Worm (Caenorhabditis elegans) whole organism, L2 larva: ENCODE measurements around the gene F46H5.4.

Experiments
- C34F6.9 ChIP-seq: fragments of 150-350 bp; optimal IDR thresholded peaks from 2 replicates; lab custom pipeline; 2014; ENCODE audit warnings: missing biosample characterization, missing genetic modification characterization
- F13H6.1 ChIP-seq: sonication (generic microtip); optimal IDR thresholded peaks from 2 replicates; lab custom pipeline; 2016; ENCODE audit warnings: missing genetic modification characterization, missing compliant biosample characterization
- Y55F3AM.14 ChIP-seq: fragments of 200-800 bp; sonication (Bioruptor generic); optimal IDR thresholded peaks from 2 replicates; lab custom pipeline; 2018; ENCODE audit warnings: mild to moderate bottlenecking, missing genetic modification characterization, missing compliant biosample characterization
- alr-1 ChIP-seq: fragments of 150-350 bp; optimal IDR thresholded peaks from 2 replicates; lab custom pipeline; 2014; ENCODE audit warnings: missing biosample characterization, missing genetic modification characterization
- aly-2 ChIP-seq: fragments of 150-350 bp; optimal IDR thresholded peaks from 2 replicates; lab custom pipeline; 2014; ENCODE audit warnings: missing biosample characterization, missing genetic modification characterization
- ama-1 ChIP-seq: fragments of 150-350 bp; optimal IDR thresholded peaks from 2 replicates; lab custom pipeline; 2018; ENCODE audit warnings: inconsistent platforms
- ceh-16 ChIP-seq: fragments of 150-350 bp; optimal IDR thresholded peaks from 2 replicates; lab custom pipeline; 2014; ENCODE audit warnings: missing biosample characterization, missing genetic modification characterization
- ceh-82 ChIP-seq: fragments of 150-350 bp; optimal IDR thresholded peaks from 2 replicates; lab custom pipeline; 2014; ENCODE audit warnings: missing biosample characterization, missing genetic modification characterization
- crh-2 ChIP-seq: sonication (generic microtip); optimal IDR thresholded peaks from 2 replicates; lab custom pipeline; 2017; ENCODE audit warnings: missing biosample characterization, missing genetic modification characterization
- dmd-4 ChIP-seq: sonication (generic microtip); optimal IDR thresholded peaks from 2 replicates; lab custom pipeline; 2017; ENCODE audit warnings: missing biosample characterization, missing genetic modification characterization
- egl-27 ChIP-seq: sonication (generic microtip); optimal IDR thresholded peaks from 3 replicates; lab custom pipeline; 2017; ENCODE audit warnings: missing biosample characterization, missing genetic modification reagents, missing genetic modification characterization
- elt-1 ChIP-seq: fragments of 150-350 bp; optimal IDR thresholded peaks from 2 replicates; lab custom pipeline; 2014; ENCODE audit warnings: missing biosample characterization, missing genetic modification characterization
- elt-3 ChIP-seq: sonication (generic microtip); optimal IDR thresholded peaks from 2 replicates; lab custom pipeline; 2017; ENCODE audit warnings: missing biosample characterization, missing genetic modification characterization
- fos-1 ChIP-seq: fragments of 150-350 bp; optimal IDR thresholded peaks from 2 replicates; lab custom pipeline; 2014; ENCODE audit warnings: missing biosample characterization, missing genetic modification characterization
- gmeb-1 ChIP-seq: fragments of 150-350 bp; optimal IDR thresholded peaks from 2 replicates; lab custom pipeline; 2014; ENCODE audit warnings: missing biosample characterization, missing genetic modification characterization
- lin-11 ChIP-seq: fragments of 150-350 bp; sonication (generic microtip); optimal IDR thresholded peaks from 2 replicates; lab custom pipeline; 2014; ENCODE audit warnings: missing biosample characterization, missing genetic modification characterization, inconsistent platforms, mixed read lengths
- lin-13 ChIP-seq: fragments of 150-350 bp; optimal IDR thresholded peaks from 2 replicates; lab custom pipeline; 2014; ENCODE audit warnings: missing biosample characterization, missing genetic modification reagents, missing genetic modification characterization
- lin-39 ChIP-seq: fragments of 150-350 bp; optimal IDR thresholded peaks from 2 replicates; lab custom pipeline; 2014; ENCODE audit warnings: missing biosample characterization, missing genetic modification reagents, missing genetic modification characterization
- lsy-2 ChIP-seq, 2 experiments: fragments of 150-350 bp in 1 of 2; sonication (generic microtip) in 1 of 2; optimal IDR thresholded peaks; 2 replicates each; lab custom pipeline; 2014 to 2017; ENCODE audit warnings: missing biosample characterization in 2 of 2, missing genetic modification characterization in 2 of 2
- mab-5 ChIP-seq: fragments of 150-350 bp; optimal IDR thresholded peaks from 2 replicates; lab custom pipeline; 2014; ENCODE audit warnings: missing biosample characterization, missing genetic modification characterization
- mdl-1 ChIP-seq, 2 experiments: fragments of 150-350 bp in 1 of 2; sonication (generic microtip) in 1 of 2; optimal IDR thresholded peaks; 2 replicates each; lab custom pipeline; 2017; ENCODE audit warnings: missing biosample characterization in 2 of 2, missing genetic modification characterization in 2 of 2
- nhr-10 ChIP-seq: sonication (generic microtip); optimal IDR thresholded peaks from 2 replicates; lab custom pipeline; 2017; ENCODE audit warnings: missing biosample characterization, missing genetic modification characterization
- nhr-11 ChIP-seq: fragments of 150-350 bp; optimal IDR thresholded peaks from 2 replicates; lab custom pipeline; 2014; ENCODE audit warnings: missing biosample characterization, missing genetic modification characterization
- nhr-12 ChIP-seq: fragments of 150-350 bp; optimal IDR thresholded peaks from 2 replicates; lab custom pipeline; 2014; ENCODE audit warnings: missing biosample characterization, missing genetic modification characterization
- nhr-129 ChIP-seq: fragments of 150-350 bp; optimal IDR thresholded peaks from 2 replicates; lab custom pipeline; 2014; ENCODE audit warnings: missing biosample characterization, missing genetic modification characterization
- nhr-21 ChIP-seq: fragments of 150-350 bp; optimal IDR thresholded peaks from 2 replicates; lab custom pipeline; 2014; ENCODE audit warnings: missing biosample characterization, missing genetic modification characterization
- nhr-23 ChIP-seq: fragments of 150-350 bp; optimal IDR thresholded peaks from 2 replicates; lab custom pipeline; 2014; ENCODE audit warnings: missing biosample characterization, missing genetic modification reagents, missing genetic modification characterization
- nhr-237 ChIP-seq: fragments of 150-350 bp; optimal IDR thresholded peaks from 2 replicates; lab custom pipeline; 2014; ENCODE audit warnings: missing biosample characterization, missing genetic modification characterization
- nhr-6 ChIP-seq: fragments of 150-350 bp; optimal IDR thresholded peaks from 2 replicates; lab custom pipeline; 2014; ENCODE audit warnings: missing biosample characterization, missing genetic modification characterization
- nhr-77 ChIP-seq: fragments of 150-350 bp; optimal IDR thresholded peaks from 2 replicates; lab custom pipeline; 2014; ENCODE audit warnings: missing biosample characterization, missing genetic modification characterization
- peb-1 ChIP-seq: fragments of 150-350 bp; optimal IDR thresholded peaks from 2 replicates; lab custom pipeline; 2014; ENCODE audit warnings: missing biosample characterization, missing genetic modification characterization
- skn-1 ChIP-seq: sonication (generic microtip); optimal IDR thresholded peaks from 2 replicates; lab custom pipeline; 2017; ENCODE audit warnings: missing biosample characterization, missing genetic modification characterization
- sma-3 ChIP-seq: sonication (generic microtip); optimal IDR thresholded peaks from 2 replicates; lab custom pipeline; 2016; ENCODE audit warnings: missing genetic modification reagents, missing genetic modification characterization, missing compliant biosample characterization
- sma-9 ChIP-seq, 2 experiments: fragments of 150-350 bp in 1 of 2; sonication (generic microtip) in 1 of 2; optimal IDR thresholded peaks; 2 replicates each; lab custom pipeline; 2014 to 2016; ENCODE audit warnings: missing genetic modification characterization in 2 of 2, mild to moderate bottlenecking in 1 of 2, missing biosample characterization in 1 of 2, missing compliant biosample characterization in 1 of 2, missing genetic modification reagents in 1 of 2, moderate library complexity in 1 of 2
- snpc-4 ChIP-seq: fragments of 150-350 bp; optimal IDR thresholded peaks from 2 replicates; lab custom pipeline; 2014; ENCODE audit warnings: missing biosample characterization, missing genetic modification characterization
- unc-39 ChIP-seq: fragments of 150-350 bp; optimal IDR thresholded peaks from 2 replicates; lab custom pipeline; 2014; ENCODE audit warnings: missing biosample characterization, missing genetic modification characterization
- unc-55 ChIP-seq: fragments of 150-350 bp; sonication (generic microtip); optimal IDR thresholded peaks from 3 replicates; lab custom pipeline; 2014; ENCODE audit warnings: missing biosample characterization, missing genetic modification reagents, missing genetic modification characterization
- unc-62 ChIP-seq: fragments of 150-350 bp; optimal IDR thresholded peaks from 2 replicates; lab custom pipeline; 2014; ENCODE audit warnings: missing biosample characterization, missing genetic modification reagents, missing genetic modification characterization
- zag-1 ChIP-seq: fragments of 150-350 bp; optimal IDR thresholded peaks from 2 replicates; lab custom pipeline; 2014; ENCODE audit warnings: missing biosample characterization, missing genetic modification characterization
- ztf-1 ChIP-seq: fragments of 200-800 bp; sonication (Bioruptor generic); conservative IDR thresholded peaks from 2 replicates; pipeline ENCODE4 v1.3.6; 2022; ENCODE audit warnings: missing genetic modification characterization, missing compliant biosample characterization
- ztf-11 ChIP-seq: sonication (generic microtip); optimal IDR thresholded peaks from 2 replicates; lab custom pipeline; 2017; ENCODE audit warnings: missing biosample characterization, missing genetic modification characterization
- ztf-4 ChIP-seq: fragments of 150-350 bp; optimal IDR thresholded peaks from 2 replicates; lab custom pipeline; 2014; ENCODE audit warnings: missing biosample characterization, missing genetic modification characterization

F46H5.4 gene

DNA sequence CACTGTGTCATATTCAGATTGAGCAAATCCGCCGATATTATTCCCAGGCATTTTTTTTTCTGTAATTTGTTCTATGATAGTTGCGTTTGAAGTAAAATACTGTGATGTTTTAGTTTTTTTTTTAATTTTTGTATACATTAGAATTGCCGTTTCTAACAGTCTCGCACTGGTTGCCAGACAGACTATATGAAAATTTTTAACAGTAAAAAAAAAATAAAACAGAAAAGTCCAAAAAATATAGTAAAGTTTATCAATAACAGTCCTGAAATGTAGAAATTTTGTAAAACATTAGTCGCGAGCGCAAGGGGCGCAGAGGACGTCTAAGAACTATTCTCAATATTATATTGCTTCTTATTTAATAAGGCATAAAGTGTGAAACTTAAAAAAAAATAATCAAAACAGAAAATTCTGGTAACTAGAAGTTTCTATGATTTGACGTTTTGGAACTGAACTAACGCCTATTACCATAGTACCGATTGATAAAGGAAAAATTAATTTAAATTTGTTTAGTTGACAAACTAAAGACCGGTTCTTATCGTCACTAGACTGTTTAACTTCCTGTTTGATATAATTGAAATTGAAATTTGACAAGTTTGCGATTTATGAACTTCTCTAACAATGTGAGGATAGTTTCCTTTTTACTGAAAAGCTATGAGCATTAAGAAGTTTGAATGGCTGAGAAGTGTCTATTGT lies 6.1 kb upstream of the F46H5.4 start, which contains the start of gene lact-1:
TSS of gene lact-1 (minus strand) at position 51 of the 693 bp plus-strand sequence.
- TF ChIP-seq fos-1 (tag; lab: Kevin White, UChicago) (peak; percentile 0), aly-2 (no peak)

ce11 chrX:7256891-7257290 lies 2.5 kb upstream of the F46H5.4 start, which contains the start of gene F46H5.5:
TSS of gene F46H5.5 (minus strand) at chrX:7256991.
- TF ChIP-seq lin-13: no peak
- peak; percentile 64 for TF ChIP-seq unc-55 (GFP tag; lab: Kevin White, UChicago)
- no peak for TF ChIP-seq dmd-4 (tag; lab: Kevin White, UChicago)

- no peak for TF ChIP-seq mdl-1 (tag; optimal IDR thresholded peaks at IDR 0.05; lab: Kevin White, UChicago)
- TF ChIP-seq sma-3 (GFP tag; lab: Kevin White, UChicago): peak; percentile 37
- no peak for TF ChIP-seq peb-1 (tag; lab: Kevin White, UChicago)
- no peak for TF ChIP-seq mab-5 (tag; lab: Kevin White, UChicago)
- TF ChIP-seq alr-1 (tag; lab: Kevin White, UChicago): no peak
- no peak for TF ChIP-seq snpc-4 (tag; lab: Kevin White, UChicago)
- no peak for TF ChIP-seq ztf-4 (tag; lab: Kevin White, UChicago)
- TF ChIP-seq ceh-82 (tag; lab: Kevin White, UChicago): no peak
- peak; percentile 71 for TF ChIP-seq crh-2 (tag; lab: Kevin White, UChicago)
- TF ChIP-seq sma-9 (GFP tag; optimal IDR thresholded peaks at IDR 0.05; lab: Kevin White, UChicago): peak; percentile 66
- TF ChIP-seq sma-9 (tag; optimal IDR thresholded peaks at IDR 0.05; lab: Kevin White, UChicago): no peak
- peak; percentile 60 for TF ChIP-seq F13H6.1 (tag; lab: Kevin White, UChicago)
- TF ChIP-seq zag-1 (tag; lab: Kevin White, UChicago): no peak
- peak; percentile 61 for TF ChIP-seq fos-1 (tag; lab: Kevin White, UChicago)
- TF ChIP-seq unc-39 (tag; lab: Kevin White, UChicago): no peak
- TF ChIP-seq gmeb-1 (tag; lab: Kevin White, UChicago): peak; percentile 60
These were observed 9.7 kb downstream of the F46H5.4 start for ce11 chrX:7244756-7245155.

DNA sequence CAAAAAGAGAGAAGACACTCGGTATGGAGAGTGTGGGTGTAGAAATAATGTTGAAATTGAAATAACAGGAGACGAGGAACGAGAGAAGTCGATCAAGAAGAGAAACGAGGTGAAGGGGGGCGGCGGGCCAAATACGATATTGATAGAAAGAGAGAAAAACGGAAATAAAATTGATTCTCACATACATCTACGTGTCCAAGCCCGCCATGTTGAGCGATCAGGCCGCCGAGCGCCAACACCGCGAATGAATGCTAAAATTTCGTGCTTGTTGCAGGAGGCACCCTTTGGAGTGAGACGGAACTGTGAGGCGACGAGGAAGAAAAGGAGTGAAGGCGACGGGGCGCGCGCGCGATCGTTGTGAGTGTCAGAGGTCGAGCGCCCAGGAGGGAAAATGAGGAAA lies 11.5 kb downstream of the F46H5.4 start, which contains the start of gene F46H5.7:
TSS of gene F46H5.7 (minus strand) at position 106 of the 400 bp plus-strand sequence.
- TF ChIP-seq sma-9 (GFP tag; optimal IDR thresholded peaks at IDR 0.05; lab: Kevin White, UChicago) (peak; percentile 26), sma-9 (tag; optimal IDR thresholded peaks at IDR 0.05; lab: Kevin White, UChicago) (no peak), sma-3 (GFP tag; lab: Kevin White, UChicago) (peak; percentile 3), snpc-4 (tag; lab: Kevin White, UChicago) (no peak)

ce11 chrX:7242119-7242518 lies 12.3 kb downstream of the F46H5.4 start:
- TF ChIP-seq nhr-12: no peak
- no peak for TF ChIP-seq skn-1 (tag; lab: Kevin White, UChicago)
- peak; percentile 81 for TF ChIP-seq sma-3 (GFP tag; lab: Kevin White, UChicago)
- TF ChIP-seq ama-1: no peak
- peak; percentile 57 for TF ChIP-seq sma-9 (GFP tag; optimal IDR thresholded peaks at IDR 0.05; lab: Kevin White, UChicago)
- no peak for TF ChIP-seq sma-9 (tag; optimal IDR thresholded peaks at IDR 0.05; lab: Kevin White, UChicago)
- no peak for TF ChIP-seq nhr-77 (tag; lab: Kevin White, UChicago)
- no peak for TF ChIP-seq nhr-10 (tag; lab: Kevin White, UChicago)
- TF ChIP-seq crh-2 (tag; lab: Kevin White, UChicago): peak; percentile 27
- no peak for TF ChIP-seq nhr-11
- TF ChIP-seq lin-39: no peak
- TF ChIP-seq peb-1 (tag; lab: Kevin White, UChicago): no peak
- no peak for TF ChIP-seq aly-2
- TF ChIP-seq nhr-129 (tag; lab: Kevin White, UChicago): no peak
- no peak for TF ChIP-seq Y55F3AM.14 (GFP tag; lab: Kevin White, UChicago)
- TF ChIP-seq nhr-21 (tag; lab: Kevin White, UChicago): peak; percentile 59
- no peak for TF ChIP-seq lin-11 (tag; lab: Kevin White, UChicago)
- no peak for TF ChIP-seq lsy-2 (tag; optimal IDR thresholded peaks at IDR 0.05; lab: Kevin White, UChicago)
- TF ChIP-seq nhr-237: no peak
- no peak for TF ChIP-seq unc-62 (GFP tag; lab: Kevin White, UChicago)
- no peak for TF ChIP-seq ztf-11 (tag; lab: Kevin White, UChicago)
- TF ChIP-seq dmd-4 (tag; lab: Kevin White, UChicago): no peak
- TF ChIP-seq ztf-1 (GFP tag; lab: Robert Waterston, UW): no peak
- no peak for TF ChIP-seq mdl-1 (tag; optimal IDR thresholded peaks at IDR 0.05; lab: Kevin White, UChicago)
- TF ChIP-seq ceh-16 (tag; lab: Kevin White, UChicago): no peak
- TF ChIP-seq fos-1 (tag; lab: Kevin White, UChicago): no peak
- TF ChIP-seq nhr-23 (tag; lab: Kevin White, UChicago): no peak
- no peak for TF ChIP-seq elt-1 (tag; lab: Kevin White, UChicago)
- TF ChIP-seq nhr-6 (tag; lab: Kevin White, UChicago): no peak
- TF ChIP-seq elt-3 (tag; lab: Kevin White, UChicago): no peak
- TF ChIP-seq egl-27 (tag; lab: Kevin White, UChicago): no peak
- TF ChIP-seq alr-1 (tag; lab: Kevin White, UChicago): no peak
- no peak for TF ChIP-seq C34F6.9
- no peak for TF ChIP-seq unc-55 (GFP tag; lab: Kevin White, UChicago)
